Worm (Caenorhabditis elegans): Measurements from ENCODE around the gene srxa-19.

The srxa-19 gene

DNA sequence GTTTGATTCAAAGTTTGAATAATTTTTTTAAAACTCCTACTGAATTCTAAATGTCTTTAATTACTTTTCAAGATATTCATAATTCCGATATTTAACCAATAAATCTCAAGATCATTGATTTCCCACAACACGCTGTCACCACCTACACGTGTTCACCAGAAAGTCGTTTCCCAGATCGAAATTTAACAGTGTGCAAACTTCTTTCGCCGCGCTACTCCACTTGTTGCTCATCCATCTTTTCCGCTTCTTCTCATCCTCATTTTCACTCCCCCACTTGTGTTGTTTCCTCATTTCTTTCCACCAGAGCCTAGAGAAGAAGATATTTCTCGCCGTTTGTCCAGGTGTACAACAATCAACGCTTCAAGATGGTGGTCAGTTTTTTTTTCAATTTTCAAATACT lies 23.1 kb upstream of the srxa-19 start, which contains the start of gene C51E3.9:
Gene C51E3.9 (plus strand): TSS at position 301 of the 400 bp plus-strand sequence.
- TF ChIP-seq T26A8.4 (GFP tag; IDR thresholded peaks at IDR 0.05) = no peak
- TF ChIP-seq hlh-11 (tag; optimal IDR thresholded peaks at IDR 0.05) = peak; percentile 5
- TF ChIP-seq daf-19 (GFP tag; conservative IDR thresholded peaks at IDR 0.05) = no peak
- no peak for TF ChIP-seq ztf-11 (tag; optimal IDR thresholded peaks at IDR 0.05)
- no peak for TF ChIP-seq daf-16 (GFP tag; optimal IDR thresholded peaks at IDR 0.05)
- no peak for TF ChIP-seq daf-16 (tag; optimal IDR thresholded peaks at IDR 0.05)
- TF ChIP-seq F49E8.2 (tag; optimal IDR thresholded peaks at IDR 0.05; ENCODE audit: borderline replicate concordance) = no peak
- peak; percentile 11 for TF ChIP-seq aha-1 (tag)
- TF ChIP-seq Y105C5A.15 (GFP tag; IDR thresholded peaks at IDR 0.05) = no peak

DNA sequence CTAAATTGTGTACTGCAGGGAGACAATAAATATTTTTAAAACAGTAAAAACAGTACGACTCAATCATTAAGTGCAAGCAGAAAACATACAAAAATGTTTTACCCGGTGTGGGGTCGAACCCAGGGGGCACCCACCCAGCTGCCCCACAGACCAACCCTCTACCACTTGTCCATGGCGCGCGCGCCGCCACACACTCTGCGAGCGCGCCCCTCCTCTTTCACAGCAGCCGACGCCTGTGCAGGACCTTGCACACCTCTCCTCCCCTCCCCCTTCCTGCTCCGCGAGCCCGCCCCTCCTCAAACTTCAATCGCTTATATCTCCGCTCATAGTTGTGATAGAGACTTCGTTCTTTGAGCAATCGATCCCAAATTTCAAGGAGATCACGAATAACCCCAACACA lies 16.0 kb upstream of the srxa-19 start:
- TF ChIP-seq lin-38 (GFP tag; IDR thresholded peaks at IDR 0.05) (peak; percentile 60), snpc-1.2 (GFP tag; IDR thresholded peaks at IDR 0.05) (peak; percentile 63; the same call in 1 of the 2 replicates), set-16 (GFP tag; IDR thresholded peaks at IDR 0.05) (peak; percentile 63)

ce11 chrV:10136644-10137043 lies 14.1 kb upstream of the srxa-19 start:
- TF ChIP-seq set-16 (GFP tag; IDR thresholded peaks at IDR 0.05) = peak; percentile 47; the same call in 1 of the 2 replicates

DNA sequence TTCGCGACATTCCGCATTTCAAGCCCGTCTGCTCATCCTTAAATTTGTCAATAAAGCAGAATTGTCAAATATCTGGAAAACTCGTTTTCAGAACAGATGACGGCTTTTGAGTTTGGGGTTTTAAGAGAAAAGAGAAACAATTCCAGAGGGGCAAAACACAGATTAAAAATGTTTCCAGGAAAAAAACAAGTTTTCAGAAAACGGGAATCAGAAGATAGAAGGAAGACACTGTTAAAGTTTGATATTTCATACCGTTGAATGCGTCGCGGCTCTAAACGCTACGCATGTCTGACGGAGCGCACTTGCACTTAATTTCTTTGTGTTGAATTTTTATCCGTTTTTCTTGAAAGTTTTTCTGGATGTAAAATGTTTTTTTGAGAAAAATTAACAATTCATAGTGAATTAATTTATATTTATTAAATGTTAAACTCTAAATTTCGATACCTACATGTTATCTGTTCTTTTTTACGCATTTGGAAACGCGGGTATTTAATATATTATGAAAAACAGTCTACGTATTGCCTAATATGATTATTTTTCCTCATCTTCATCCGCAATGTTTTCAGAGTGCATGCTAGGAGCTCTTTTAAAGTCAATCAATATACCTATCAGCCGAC lies 11.6 kb upstream of the srxa-19 start, which contains the start of the genes C08B6.18, wdr-20 and C08B6.8:
Gene C08B6.18 (minus strand): TSS at position 51 of the 617 bp plus-strand sequence.
Gene wdr-20 (minus strand): TSS at position 82 of the 617 bp plus-strand sequence.
Gene C08B6.8 (plus strand): TSS at position 567 of the 617 bp plus-strand sequence.
- no peak for TF ChIP-seq Y5F2A.4 (GFP tag; optimal IDR thresholded peaks at IDR 0.05)
- TF ChIP-seq lin-38 (GFP tag; IDR thresholded peaks at IDR 0.05) = peak; percentile 62
- peak in 1 of 2 experiments; percentile 44 for TF ChIP-seq lsy-2 (tag; optimal IDR thresholded peaks at IDR 0.05)
- TF ChIP-seq mes-2 (tag; optimal IDR thresholded peaks at IDR 0.05; ENCODE audit: poor library complexity, severe bottlenecking) = peak; percentile 21

DNA sequence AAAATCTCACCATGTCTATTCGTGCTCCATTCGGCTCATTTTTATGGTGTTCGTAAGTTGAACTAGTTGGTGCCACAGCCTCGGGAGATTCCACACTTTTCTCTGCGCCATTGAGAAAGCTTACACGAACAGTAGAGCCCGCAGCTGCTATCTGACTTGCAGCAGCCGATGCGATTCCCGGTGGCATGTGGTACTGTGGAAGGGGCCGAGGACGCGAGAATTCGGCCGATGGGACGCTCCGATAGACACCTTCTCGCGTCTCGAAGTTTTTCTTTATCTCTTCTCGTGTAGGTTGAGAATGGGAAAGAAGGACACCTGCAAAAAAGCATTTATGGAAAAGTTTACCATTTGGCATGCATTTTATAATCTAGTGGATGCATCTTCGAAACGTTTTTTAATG lies 10.7 kb upstream of the srxa-19 start:
- no peak for TF ChIP-seq daf-12 (tag; optimal IDR thresholded peaks at IDR 0.05)
- TF ChIP-seq dmd-8 (GFP tag; IDR thresholded peaks at IDR 0.05) = peak; percentile 60; the same call in 1 of the 2 replicates

- TF ChIP-seq unc-130 (GFP tag; optimal IDR thresholded peaks at IDR 0.05) = no peak
- TF ChIP-seq nhr-102 (tag; optimal IDR thresholded peaks at IDR 0.05) = no peak
- no peak for TF ChIP-seq hif-1 (tag; optimal IDR thresholded peaks at IDR 0.05)
- TF ChIP-seq sdz-12 (GFP tag; optimal IDR thresholded peaks at IDR 0.05) = no peak
- no peak for TF ChIP-seq Y5F2A.4 (GFP tag; optimal IDR thresholded peaks at IDR 0.05)
- no peak for TF ChIP-seq tra-1 (GFP tag; IDR thresholded peaks at IDR 0.05)
- no peak for TF ChIP-seq ztf-11 (tag; optimal IDR thresholded peaks at IDR 0.05)
- TF ChIP-seq dmd-9 (GFP tag; IDR thresholded peaks at IDR 0.05) = no peak
- TF ChIP-seq nhr-76 (tag; optimal IDR thresholded peaks at IDR 0.05) = no peak
These were observed 7.6 kb upstream of the srxa-19 start, which contains the start of gene aos-1 for ce11 chrV:10130195-10130594. aos-1 (minus strand) TSS chrV:10130295.

ce11 chrV:10124799-10125548 lies 2.4 kb upstream of the srxa-19 start, which contains the start of gene C08B6.10:
C08B6.10 (plus strand) TSS chrV:10125498.
- peak; percentile 21 for TF ChIP-seq nhr-28 (tag; optimal IDR thresholded peaks at IDR 0.05)
- no peak for TF ChIP-seq F10B5.3 (tag; optimal IDR thresholded peaks at IDR 0.05)
- TF ChIP-seq pqm-1 (tag; optimal IDR thresholded peaks at IDR 0.05) = peak; percentile 19
- TF ChIP-seq spr-1 (tag; optimal IDR thresholded peaks at IDR 0.05) = no peak
- peak in 1 of 2 experiments; percentile 83 for TF ChIP-seq unc-62 (GFP tag; optimal IDR thresholded peaks at IDR 0.05 in 1 of 2)
- no peak for TF ChIP-seq unc-62 (tag; optimal IDR thresholded peaks at IDR 0.05)
- no peak for TF ChIP-seq set-16 (GFP tag; IDR thresholded peaks at IDR 0.05)
- TF ChIP-seq daf-16 (GFP tag; optimal IDR thresholded peaks at IDR 0.05) = no peak
- TF ChIP-seq daf-16 (tag; optimal IDR thresholded peaks at IDR 0.05) = peak; percentile 69
